Worm (Caenorhabditis elegans) whole organism, mixed stage, embryonic: ENCODE measurements around the gene pax-2.
"Not testable (repeated sequence)": the region's sequence is repeated elsewhere in the genome, so short reads cannot be mapped to it uniquely, and the experiment has no call there.

Source experiments
- blmp-1 ChIP-seq: fragments of 150-350 bp; optimal IDR thresholded peaks from 2 replicates; lab custom pipeline; 2014; ENCODE audit warnings: missing biosample characterization, missing genetic modification characterization
- ceh-43 ChIP-seq: fragments of 200-800 bp; sonication (Bioruptor generic); optimal IDR thresholded peaks from 2 replicates; lab custom pipeline; 2018; ENCODE audit warnings: mild to moderate bottlenecking, missing genetic modification characterization, moderate library complexity, missing compliant biosample characterization
- cnd-1 ChIP-seq: fragments of 200-800 bp; sonication (Bioruptor generic); optimal IDR thresholded peaks from 2 replicates; lab custom pipeline; 2018; ENCODE audit warnings: mild to moderate bottlenecking, missing genetic modification characterization, missing compliant biosample characterization
- elt-1 ChIP-seq: sonication (generic microtip); optimal IDR thresholded peaks from 2 replicates; lab custom pipeline; 2017; ENCODE audit warnings: missing genetic modification characterization, mild to moderate bottlenecking, missing compliant biosample characterization, antibody characterized with exemption, moderate library complexity, borderline replicate concordance; ENCODE audit not compliant: insufficient read depth
- elt-3 ChIP-seq: fragments of 150-350 bp; optimal IDR thresholded peaks from 2 replicates; lab custom pipeline; 2014; ENCODE audit warnings: missing biosample characterization, missing genetic modification characterization
- hlh-1 ChIP-seq: fragments of 150-350 bp; optimal IDR thresholded peaks from 2 replicates; lab custom pipeline; 2014; ENCODE audit warnings: missing biosample characterization, missing genetic modification reagents, missing genetic modification characterization
- lin-32 ChIP-seq: fragments of 200-800 bp; sonication (Bioruptor generic); optimal IDR thresholded peaks from 2 replicates; lab custom pipeline; 2018; ENCODE audit warnings: mild to moderate bottlenecking, missing genetic modification characterization, missing compliant biosample characterization
- mab-5 ChIP-seq: fragments of 150-350 bp; optimal IDR thresholded peaks from 2 replicates; lab custom pipeline; 2014; ENCODE audit warnings: missing biosample characterization, missing genetic modification characterization
- mep-1 ChIP-seq: fragments of 150-350 bp; optimal IDR thresholded peaks from 2 replicates; lab custom pipeline; 2017; ENCODE audit warnings: missing biosample characterization, missing genetic modification reagents, missing genetic modification characterization, inconsistent platforms
- nhr-12 ChIP-seq: fragments of 150-350 bp; optimal IDR thresholded peaks from 2 replicates; lab custom pipeline; 2014; ENCODE audit warnings: missing biosample characterization, missing genetic modification characterization
- nhr-237 ChIP-seq: fragments of 150-350 bp; optimal IDR thresholded peaks from 2 replicates; lab custom pipeline; 2014; ENCODE audit warnings: missing biosample characterization, missing genetic modification characterization
- nhr-28 ChIP-seq: fragments of 150-350 bp; optimal IDR thresholded peaks from 2 replicates; lab custom pipeline; 2014; ENCODE audit warnings: missing biosample characterization, missing genetic modification characterization
- snpc-4 ChIP-seq: fragments of 150-350 bp; optimal IDR thresholded peaks from 2 replicates; lab custom pipeline; 2014; ENCODE audit warnings: missing biosample characterization, missing genetic modification characterization
- ztf-11 ChIP-seq: fragments of 150-350 bp; optimal IDR thresholded peaks from 2 replicates; lab custom pipeline; 2014; ENCODE audit warnings: missing biosample characterization, missing genetic modification characterization

- not testable (repeated sequence) for TF ChIP-seq hlh-1; snpc-4 (tag; lab: Kevin White, UChicago); elt-1 (tag; lab: Kevin White, UChicago); ztf-11; nhr-12 (tag; lab: Kevin White, UChicago); mab-5 (tag; lab: Kevin White, UChicago); nhr-237 (tag; lab: Kevin White, UChicago); mep-1 (tag; lab: Kevin White, UChicago); blmp-1; nhr-28 (tag; lab: Kevin White, UChicago); lin-32; ceh-43; cnd-1 (tag; lab: Kevin White, UChicago); elt-3
Observed at ce11 chrIV:4196729-4197128, 7.4 kb downstream of the pax-2 start, which contains the start of gene K06B9.6.
